Worm (Caenorhabditis elegans) whole organism, midembryonic: Measurements from ENCODE around the gene R08F11.4.

Experiments
- T22C8.4 ChIP-seq: fragments of 200-800 bp; sonication (Bioruptor generic); IDR thresholded peaks from 2 replicates; pipeline ENCODE4 v1.3.6; 2022; ENCODE audit warnings: missing genetic modification characterization, missing compliant biosample characterization
- cog-1 ChIP-seq: sonication (generic microtip); optimal IDR thresholded peaks from 2 replicates; lab custom pipeline; 2016; ENCODE audit warnings: missing genetic modification characterization, missing compliant biosample characterization
- flt-1 ChIP-seq: fragments of 200-800 bp; sonication (Bioruptor generic); IDR thresholded peaks from 2 replicates; pipeline ENCODE4 v1.3.6; 2022; ENCODE audit warnings: missing genetic modification characterization, missing compliant biosample characterization
- klf-2 ChIP-seq: fragments of 200-800 bp; sonication (Bioruptor generic); conservative IDR thresholded peaks from 2 replicates; pipeline ENCODE4 v1.3.6; 2022; ENCODE audit warnings: missing genetic modification reagents, missing genetic modification characterization, missing compliant biosample characterization
- med-1 ChIP-seq: sonication (generic microtip); optimal IDR thresholded peaks from 2 replicates; lab custom pipeline; 2017; ENCODE audit warnings: missing genetic modification characterization, mild to moderate bottlenecking, missing compliant biosample characterization, antibody characterized with exemption, missing genetic modification reagents; ENCODE audit not compliant: insufficient read depth
- ref-1 ChIP-seq: fragments of 200-800 bp; sonication (Bioruptor generic); conservative IDR thresholded peaks from 2 replicates; pipeline ENCODE4 v1.3.6; 2022; ENCODE audit warnings: missing genetic modification reagents, missing genetic modification characterization, missing compliant biosample characterization
- tab-1 ChIP-seq: fragments of 200-800 bp; sonication (Bioruptor generic); IDR thresholded peaks from 2 replicates; pipeline ENCODE4 v1.3.6; 2022; ENCODE audit warnings: missing genetic modification characterization, missing compliant biosample characterization
- ztf-23 ChIP-seq: fragments of 200-800 bp; sonication (Bioruptor generic); IDR thresholded peaks from 2 replicates; pipeline ENCODE4 v1.3.6; 2022; ENCODE audit warnings: missing genetic modification reagents, missing genetic modification characterization, missing compliant biosample characterization
- ztf-29 ChIP-seq: fragments of 200-800 bp; sonication (Bioruptor generic); IDR thresholded peaks from 2 replicates; pipeline ENCODE4 v1.3.6; 2022; ENCODE audit warnings: missing genetic modification reagents, missing genetic modification characterization, missing compliant biosample characterization

The R08F11.4 gene

ce11 chrV:3771437-3772256, 33.7 kb downstream of the R08F11.4 start, which contains the start of the genes R08E5.1 and rips-1:
Gene R08E5.1 (minus strand): TSS chrV:3771518.
Gene rips-1 (plus strand): TSS chrV:3772021.
- no peak for TF ChIP-seq klf-2 (GFP tag; lab: Robert Waterston, UW)
- no peak for TF ChIP-seq T22C8.4 (GFP tag; lab: Robert Waterston, UW)
- TF ChIP-seq ztf-23, result no peak
- TF ChIP-seq tab-1 (GFP tag; lab: Robert Waterston, UW), result no peak
- TF ChIP-seq med-1, result no peak
- TF ChIP-seq cog-1 (tag; lab: Kevin White, UChicago), result no peak
- no peak for TF ChIP-seq flt-1 (GFP tag; lab: Robert Waterston, UW)
- no peak for TF ChIP-seq ztf-29 (GFP tag; lab: Robert Waterston, UW)
- TF ChIP-seq ref-1 (GFP tag; lab: Robert Waterston, UW), result no peak

- no peak for TF ChIP-seq ref-1 (GFP tag; lab: Robert Waterston, UW)
- no peak for TF ChIP-seq ztf-29 (GFP tag; lab: Robert Waterston, UW)
- TF ChIP-seq tab-1 (GFP tag; lab: Robert Waterston, UW), result no peak
- TF ChIP-seq klf-2 (GFP tag; lab: Robert Waterston, UW), result no peak
- no peak for TF ChIP-seq T22C8.4 (GFP tag; lab: Robert Waterston, UW)
- no peak for TF ChIP-seq ztf-23
- no peak for TF ChIP-seq flt-1 (GFP tag; lab: Robert Waterston, UW)
- TF ChIP-seq cog-1 (tag; lab: Kevin White, UChicago), result no peak
- no peak for TF ChIP-seq med-1
Measured at ce11 chrV:3768270-3768669, 37.1 kb downstream of the R08F11.4 start, which contains the start of gene R08E5.4. Gene R08E5.4 (plus strand): TSS chrV:3768570.

- TF ChIP-seq cog-1 (tag; lab: Kevin White, UChicago) (no peak), ref-1 (GFP tag; lab: Robert Waterston, UW) (no peak), klf-2 (GFP tag; lab: Robert Waterston, UW) (no peak), flt-1 (GFP tag; lab: Robert Waterston, UW) (no peak), T22C8.4 (GFP tag; lab: Robert Waterston, UW) (no peak), tab-1 (GFP tag; lab: Robert Waterston, UW) (no peak), ztf-23 (no peak), ztf-29 (GFP tag; lab: Robert Waterston, UW) (no peak), med-1 (no peak)
Measured at ce11 chrV:3766904-3767303, 38.4 kb downstream of the R08F11.4 start, which contains the start of gene Y39H10A.1. Gene Y39H10A.1 (plus strand): TSS chrV:3767204.

- TF ChIP-seq flt-1 (GFP tag; lab: Robert Waterston, UW) (no peak), tab-1 (GFP tag; lab: Robert Waterston, UW) (no peak), ztf-29 (GFP tag; lab: Robert Waterston, UW) (no peak), med-1 (no peak), ref-1 (GFP tag; lab: Robert Waterston, UW) (no peak), T22C8.4 (GFP tag; lab: Robert Waterston, UW) (no peak), cog-1 (tag; lab: Kevin White, UChicago) (no peak), ztf-23 (no peak), klf-2 (GFP tag; lab: Robert Waterston, UW) (no peak)
Measured at ce11 chrV:3761829-3762228, 43.5 kb downstream of the R08F11.4 start.

ce11 chrV:3760839-3761238, 44.5 kb downstream of the R08F11.4 start, which contains the start of gene oac-55:
Gene oac-55 (plus strand): TSS chrV:3761139.
- TF ChIP-seq tab-1 (GFP tag; lab: Robert Waterston, UW), result no peak
- TF ChIP-seq ref-1 (GFP tag; lab: Robert Waterston, UW), result no peak
- TF ChIP-seq flt-1 (GFP tag; lab: Robert Waterston, UW), result no peak
- TF ChIP-seq med-1, result no peak
- TF ChIP-seq T22C8.4 (GFP tag; lab: Robert Waterston, UW), result no peak

- TF ChIP-seq ref-1 (GFP tag; lab: Robert Waterston, UW), result no peak
- TF ChIP-seq ztf-29 (GFP tag; lab: Robert Waterston, UW), result no peak
- no peak for TF ChIP-seq ztf-23
- TF ChIP-seq klf-2 (GFP tag; lab: Robert Waterston, UW), result no peak
- no peak for TF ChIP-seq med-1
- TF ChIP-seq cog-1 (tag; lab: Kevin White, UChicago), result peak; percentile 38
- no peak for TF ChIP-seq tab-1 (GFP tag; lab: Robert Waterston, UW)
- TF ChIP-seq T22C8.4 (GFP tag; lab: Robert Waterston, UW), result no peak
Measured at ce11 chrV:3759419-3759915, 45.9 kb downstream of the R08F11.4 start, which contains the start of gene chk-1. Gene chk-1 (minus strand): TSS chrV:3759469.

ce11 chrV:3756887-3757286, 48.4 kb downstream of the R08F11.4 start, which contains the start of gene gid-7:
Gene gid-7 (minus strand): TSS chrV:3757074.
- TF ChIP-seq T22C8.4 (GFP tag; lab: Robert Waterston, UW), result no peak
- TF ChIP-seq ref-1 (GFP tag; lab: Robert Waterston, UW), result no peak
- no peak for TF ChIP-seq ztf-23
- no peak for TF ChIP-seq flt-1 (GFP tag; lab: Robert Waterston, UW)
- no peak for TF ChIP-seq klf-2 (GFP tag; lab: Robert Waterston, UW)
- TF ChIP-seq ztf-29 (GFP tag; lab: Robert Waterston, UW), result no peak
- TF ChIP-seq tab-1 (GFP tag; lab: Robert Waterston, UW), result no peak
